Fruit fly (Drosophila melanogaster): ENCODE measurements around the gene CG17202.

The CG17202 gene

dm6 chr3R:12439039-12439400 is 16.5 kb downstream of the CG17202 start, which contains the start of the genes CG17207 and CG46427:
Gene CG17207, minus strand, starts transcription at chr3R:12439139.
Gene CG46427, minus strand, starts transcription at chr3R:12439139.
- TF ChIP-seq achi (GFP tag; optimal IDR thresholded peaks at IDR 0.05) (no peak), ss (GFP tag; optimal IDR thresholded peaks at IDR 0.05) (no peak), dac (GFP tag; optimal IDR thresholded peaks at IDR 0.05) (no peak), CG10669 (GFP tag; optimal IDR thresholded peaks at IDR 0.05) (no peak), Lpt (GFP tag; optimal IDR thresholded peaks at IDR 0.05) (no peak), Ets96B (tag; optimal IDR thresholded peaks at IDR 0.05) (no peak), Smox (GFP tag; optimal IDR thresholded peaks at IDR 0.05) (no peak)

dm6 chr3R:12439401-12440143 is 17.0 kb downstream of the CG17202 start, which contains the start of gene Desat1:
Gene Desat1, plus strand, starts transcription at chr3R:12439600.
- no peak for TF ChIP-seq dsx (GFP tag; optimal IDR thresholded peaks at IDR 0.05; ENCODE audit: poor library complexity, severe bottlenecking)
- TF ChIP-seq Sox15 (GFP tag; optimal IDR thresholded peaks at IDR 0.05): no peak
- TF ChIP-seq Eip78C (GFP tag): peak; percentile 66
- TF ChIP-seq esn (GFP tag; optimal IDR thresholded peaks at IDR 0.05): peak; percentile 43
- no peak for TF ChIP-seq Sox14 (GFP tag; optimal IDR thresholded peaks at IDR 0.05)
- no peak for TF ChIP-seq spab (GFP tag; optimal IDR thresholded peaks at IDR 0.05)
- no peak for TF ChIP-seq Hr38 (GFP tag; optimal IDR thresholded peaks at IDR 0.05)

DNA sequence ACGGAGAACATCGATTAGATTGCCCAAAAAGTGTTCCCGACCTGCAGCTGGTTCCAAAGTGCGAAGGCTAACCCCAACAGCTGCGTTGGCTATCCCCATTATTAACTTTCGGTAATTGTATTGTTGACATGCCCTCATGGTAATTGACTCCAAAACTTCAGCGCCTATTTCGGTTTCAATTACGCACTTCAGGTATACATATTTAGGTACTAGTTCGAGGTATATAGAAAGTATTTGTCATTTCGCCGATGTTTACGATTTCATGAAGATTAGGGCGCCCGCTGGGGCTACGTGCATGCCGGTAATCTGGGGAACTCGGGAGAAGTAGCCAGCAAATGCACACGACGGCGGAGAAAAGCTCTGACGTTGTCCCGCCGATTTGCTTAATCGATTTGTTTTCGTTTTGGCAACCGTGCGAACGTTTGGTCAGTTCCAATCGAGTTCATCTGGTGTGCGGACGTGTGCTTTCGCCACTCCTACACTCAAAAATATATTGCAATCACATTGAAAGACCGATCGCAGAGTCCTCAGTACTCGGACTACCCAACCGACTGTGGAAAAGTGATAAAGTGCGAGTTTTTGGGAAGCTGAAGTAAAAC is 18.5 kb downstream of the CG17202 start:
- TF ChIP-seq net (GFP tag; optimal IDR thresholded peaks at IDR 0.05) (no peak), CG4318 (GFP tag; optimal IDR thresholded peaks at IDR 0.05) (no peak), Blimp-1 (GFP tag; optimal IDR thresholded peaks at IDR 0.05) (no peak), esn (GFP tag; optimal IDR thresholded peaks at IDR 0.05) (no peak), Eip75B (GFP tag; optimal IDR thresholded peaks at IDR 0.05) (no peak), CG6163 (GFP tag; IDR thresholded peaks at IDR 0.05) (no peak), Eip78C (GFP tag) (peak; percentile 27), Smox (GFP tag; optimal IDR thresholded peaks at IDR 0.05) (no peak), CG11762 (GFP tag; optimal IDR thresholded peaks at IDR 0.05; ENCODE audit: insufficient read depth) (no peak), CG34406 (GFP tag; optimal IDR thresholded peaks at IDR 0.05) (no peak), Sox14 (GFP tag; optimal IDR thresholded peaks at IDR 0.05) (no peak), fd85E (GFP tag; optimal IDR thresholded peaks at IDR 0.05) (no peak), CG11902 (GFP tag; optimal IDR thresholded peaks at IDR 0.05) (no peak), fkh (GFP tag; optimal IDR thresholded peaks at IDR 0.05) (no peak), Met (GFP tag; optimal IDR thresholded peaks at IDR 0.05) (no peak), dsx (GFP tag; optimal IDR thresholded peaks at IDR 0.05; ENCODE audit: poor library complexity, severe bottlenecking) (no peak), CG32006 (GFP tag; optimal IDR thresholded peaks at IDR 0.05) (no peak), CG6808 (GFP tag; optimal IDR thresholded peaks at IDR 0.05) (no peak), CG6792 (GFP tag; optimal IDR thresholded peaks at IDR 0.05) (no peak), CG16779 (tag; optimal IDR thresholded peaks at IDR 0.05) (no peak), CG9139 (GFP tag; optimal IDR thresholded peaks at IDR 0.05) (no peak), Hr4 (GFP tag; optimal IDR thresholded peaks at IDR 0.05) (no peak), CG8632 (GFP tag; optimal IDR thresholded peaks at IDR 0.05) (no peak), OdsH (GFP tag; optimal IDR thresholded peaks at IDR 0.05) (no peak), cyc (GFP tag; optimal IDR thresholded peaks at IDR 0.05) (no peak), svp (GFP tag) (peak; percentile 53), vri (GFP tag; optimal IDR thresholded peaks at IDR 0.05) (peak; percentile 70), Ets21C (GFP tag; optimal IDR thresholded peaks at IDR 0.05) (no peak), salr (GFP tag; optimal IDR thresholded peaks at IDR 0.05) (no peak), Lpt (GFP tag; optimal IDR thresholded peaks at IDR 0.05) (no peak), spab (GFP tag; optimal IDR thresholded peaks at IDR 0.05) (no peak), Hr39 (GFP tag; optimal IDR thresholded peaks at IDR 0.05) (no peak), ss (GFP tag; optimal IDR thresholded peaks at IDR 0.05) (no peak), CG8119 (GFP tag; IDR thresholded peaks at IDR 0.05) (0 out of 3 replicates have a peak, but pooled peaks have one; percentile 32), CG1621 (tag; optimal IDR thresholded peaks at IDR 0.05) (no peak)

Measured in whole organism, prepupa.